Worm (Caenorhabditis elegans) whole organism, L2 larva: Measurements from ENCODE around the gene cpna-2.

Source experiments
- ama-1 ChIP-seq: fragments of 150-350 bp; optimal IDR thresholded peaks from 2 replicates; lab custom pipeline; 2018; ENCODE audit warnings: inconsistent platforms
- ceh-82 ChIP-seq: fragments of 150-350 bp; optimal IDR thresholded peaks from 2 replicates; lab custom pipeline; 2014; ENCODE audit warnings: missing biosample characterization, missing genetic modification characterization
- egl-27 ChIP-seq: sonication (generic microtip); optimal IDR thresholded peaks from 3 replicates; lab custom pipeline; 2017; ENCODE audit warnings: missing biosample characterization, missing genetic modification reagents, missing genetic modification characterization
- nhr-237 ChIP-seq: fragments of 150-350 bp; optimal IDR thresholded peaks from 2 replicates; lab custom pipeline; 2014; ENCODE audit warnings: missing biosample characterization, missing genetic modification characterization
- nhr-6 ChIP-seq: fragments of 150-350 bp; optimal IDR thresholded peaks from 2 replicates; lab custom pipeline; 2014; ENCODE audit warnings: missing biosample characterization, missing genetic modification characterization

- TF ChIP-seq egl-27 (no peak), nhr-6 (tag; lab: Kevin White, UChicago) (no peak), ceh-82 (no peak), nhr-237 (tag; lab: Kevin White, UChicago) (no peak), ama-1 (lab: Kevin White, UChicago) (no peak)
Measured at ce11 chrII:7695636-7696035, 29.1 kb upstream of the cpna-2 start.
